Worm (Caenorhabditis elegans): ENCODE data around the gene R144.6.

- TF ChIP-seq nhr-12 (tag; optimal IDR thresholded peaks at IDR 0.05) = no peak
- TF ChIP-seq fos-1 (tag; optimal IDR thresholded peaks at IDR 0.05) = no peak
- no peak for TF ChIP-seq elt-1 (tag; optimal IDR thresholded peaks at IDR 0.05)
- no peak for TF ChIP-seq ztf-11 (tag; optimal IDR thresholded peaks at IDR 0.05)
- no peak for TF ChIP-seq nhr-23 (tag; optimal IDR thresholded peaks at IDR 0.05)
- TF ChIP-seq dmd-4 (tag; optimal IDR thresholded peaks at IDR 0.05) = no peak
- no peak for TF ChIP-seq nhr-77 (tag; optimal IDR thresholded peaks at IDR 0.05)
- no peak for TF ChIP-seq nhr-25 (tag; optimal IDR thresholded peaks at IDR 0.05)
- no peak for TF ChIP-seq nhr-129 (tag; optimal IDR thresholded peaks at IDR 0.05)
- no peak for TF ChIP-seq ztf-4 (tag; optimal IDR thresholded peaks at IDR 0.05)
These were observed 18.4 kb upstream of the R144.6 start, which contains the start of gene R144.13 for ce11 chrIII:5022964-5023363.

Measured in whole organism, L2 larva.